Worm (Caenorhabditis elegans) whole organism, L4 larva: Measurements from ENCODE around the gene E02C12.10.

ENCODE experiments used
- Y105C5A.15 ChIP-seq: fragments of 200-800 bp; sonication (Bioruptor generic); IDR thresholded peaks from 2 replicates; pipeline ENCODE4 v1.3.6; 2022; ENCODE audit warnings: missing genetic modification characterization, missing compliant biosample characterization
- ces-1 ChIP-seq: fragments of 150-350 bp; sonication (generic microtip); optimal IDR thresholded peaks from 4 replicates; lab custom pipeline; 2014; ENCODE audit warnings: missing biosample characterization, missing genetic modification reagents, missing genetic modification characterization
- cey-2 ChIP-seq: sonication (generic microtip); optimal IDR thresholded peaks from 3 replicates; lab custom pipeline; 2017; ENCODE audit warnings: missing genetic modification characterization, mild to moderate bottlenecking, missing compliant biosample characterization, antibody characterized with exemption, borderline replicate concordance; ENCODE audit not compliant: insufficient read depth
- fkh-10 ChIP-seq: fragments of 150-350 bp; optimal IDR thresholded peaks from 2 replicates; lab custom pipeline; 2014; ENCODE audit warnings: missing biosample characterization, missing genetic modification reagents, missing genetic modification characterization
- fos-1 ChIP-seq: fragments of 150-350 bp; optimal IDR thresholded peaks from 2 replicates; lab custom pipeline; 2014; ENCODE audit warnings: missing biosample characterization, missing genetic modification characterization
- lin-39 ChIP-seq: fragments of 150-350 bp; optimal IDR thresholded peaks from 2 replicates; lab custom pipeline; 2014; ENCODE audit warnings: missing biosample characterization, missing genetic modification reagents, missing genetic modification characterization
- nhr-76 ChIP-seq: fragments of 150-350 bp; optimal IDR thresholded peaks from 2 replicates; lab custom pipeline; 2014; ENCODE audit warnings: missing biosample characterization, missing genetic modification characterization
- nhr-77 ChIP-seq: fragments of 150-350 bp; optimal IDR thresholded peaks from 2 replicates; lab custom pipeline; 2014; ENCODE audit warnings: missing biosample characterization, missing genetic modification characterization

ce11 chrV:9370986-9371385 is 7.2 kb downstream of the E02C12.10 start, which contains the start of gene E02C12.6:
- TF ChIP-seq ces-1 (GFP tag; lab: Kevin White, UChicago) (no peak), lin-39 (tag; lab: Kevin White, UChicago) (no peak), fos-1 (no peak), Y105C5A.15 (GFP tag; lab: Robert Waterston, UW) (no peak), cey-2 (tag; lab: Kevin White, UChicago) (no peak), nhr-76 (no peak), fkh-10 (GFP tag; lab: Kevin White, UChicago) (no peak), nhr-77 (no peak)
